Worm (Caenorhabditis elegans): ENCODE results near the gene ceh-82.

ceh-82 gene

DNA sequence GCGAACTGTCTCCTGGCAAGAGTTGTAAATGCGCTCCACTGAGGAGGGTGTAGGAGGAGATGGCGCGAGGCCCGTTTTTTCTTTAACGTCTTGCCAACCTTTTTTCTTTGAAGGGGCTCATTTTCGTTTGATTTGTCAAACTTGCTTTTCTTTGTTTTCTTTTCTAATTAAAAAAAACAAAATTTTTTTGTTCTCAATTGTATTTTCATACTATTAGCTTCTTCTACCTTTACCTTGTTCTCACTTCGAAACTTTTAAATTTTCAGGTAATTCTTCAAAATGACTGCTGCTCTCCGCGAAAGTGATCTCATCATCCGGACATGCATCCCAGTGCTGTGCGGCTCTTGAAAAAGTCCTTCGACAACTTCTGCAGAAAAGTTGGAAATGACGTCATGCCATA is 22.1 kb upstream of the ceh-82 start, which contains the start of gene fbxa-184:
fbxa-184 (plus strand) TSS at position 301 of the 400 bp plus-strand sequence.
- TF ChIP-seq hpl-2 (GFP tag; optimal IDR thresholded peaks at IDR 0.05), result no peak
- no peak for TF ChIP-seq mep-1 (tag; optimal IDR thresholded peaks at IDR 0.05)
- no peak for TF ChIP-seq ceh-90 (tag; optimal IDR thresholded peaks at IDR 0.05)
- no peak for TF ChIP-seq zip-4 (GFP tag; optimal IDR thresholded peaks at IDR 0.05)
- no peak for TF ChIP-seq lsy-2 (tag; optimal IDR thresholded peaks at IDR 0.05)
- TF ChIP-seq nhr-19 (GFP tag; conservative IDR thresholded peaks at IDR 0.05), result no peak
- TF ChIP-seq lir-3 (tag; optimal IDR thresholded peaks at IDR 0.05; ENCODE audit: poor library complexity), result no peak
- no peak for TF ChIP-seq C04F5.9 (tag; optimal IDR thresholded peaks at IDR 0.05)
- no peak for TF ChIP-seq fos-1 (tag; optimal IDR thresholded peaks at IDR 0.05)
- TF ChIP-seq blmp-1 (tag; optimal IDR thresholded peaks at IDR 0.05), result no peak
- no peak for TF ChIP-seq mdl-1 (tag; optimal IDR thresholded peaks at IDR 0.05)
- no peak for TF ChIP-seq efl-1 (optimal IDR thresholded peaks at IDR 0.05)
- no peak for TF ChIP-seq efl-1 (GFP tag; optimal IDR thresholded peaks at IDR 0.05 in 1 of 2)

DNA sequence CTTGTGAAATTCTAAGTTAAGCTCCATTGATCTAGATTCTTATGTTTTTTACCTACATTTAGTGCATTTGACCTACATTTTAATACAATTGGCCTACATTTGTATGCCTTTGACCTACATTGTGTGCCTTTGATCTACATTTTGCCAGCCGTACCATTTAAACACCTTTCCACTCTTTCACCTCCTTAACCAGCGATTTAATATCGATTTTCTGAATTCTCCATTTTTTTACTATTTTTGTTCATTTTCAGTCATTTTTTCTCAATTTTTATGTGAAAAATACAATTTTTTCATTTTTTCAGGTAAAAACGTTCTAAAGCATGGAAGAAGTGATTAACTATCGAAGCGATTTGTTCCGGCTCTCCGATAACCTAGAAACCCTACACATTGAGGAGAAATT is 19.1 kb upstream of the ceh-82 start, which contains the start of gene btb-7:
btb-7 (plus strand) TSS at position 301 of the 400 bp plus-strand sequence.
- no peak for TF ChIP-seq dsc-1 (tag; optimal IDR thresholded peaks at IDR 0.05)
- TF ChIP-seq lin-14 (GFP tag; optimal IDR thresholded peaks at IDR 0.05), result no peak
- TF ChIP-seq blmp-1 (tag; optimal IDR thresholded peaks at IDR 0.05), result no peak
- no peak for TF ChIP-seq elt-3 (tag; optimal IDR thresholded peaks at IDR 0.05)
- no peak for TF ChIP-seq ets-5 (GFP tag; IDR thresholded peaks at IDR 0.05)
- no peak for TF ChIP-seq pqm-1 (tag; optimal IDR thresholded peaks at IDR 0.05)
- no peak for TF ChIP-seq efl-3 (GFP tag; optimal IDR thresholded peaks at IDR 0.05)
- TF ChIP-seq unc-86 (tag; optimal IDR thresholded peaks at IDR 0.05), result no peak
- TF ChIP-seq lin-39 (tag; optimal IDR thresholded peaks at IDR 0.05), result no peak

DNA sequence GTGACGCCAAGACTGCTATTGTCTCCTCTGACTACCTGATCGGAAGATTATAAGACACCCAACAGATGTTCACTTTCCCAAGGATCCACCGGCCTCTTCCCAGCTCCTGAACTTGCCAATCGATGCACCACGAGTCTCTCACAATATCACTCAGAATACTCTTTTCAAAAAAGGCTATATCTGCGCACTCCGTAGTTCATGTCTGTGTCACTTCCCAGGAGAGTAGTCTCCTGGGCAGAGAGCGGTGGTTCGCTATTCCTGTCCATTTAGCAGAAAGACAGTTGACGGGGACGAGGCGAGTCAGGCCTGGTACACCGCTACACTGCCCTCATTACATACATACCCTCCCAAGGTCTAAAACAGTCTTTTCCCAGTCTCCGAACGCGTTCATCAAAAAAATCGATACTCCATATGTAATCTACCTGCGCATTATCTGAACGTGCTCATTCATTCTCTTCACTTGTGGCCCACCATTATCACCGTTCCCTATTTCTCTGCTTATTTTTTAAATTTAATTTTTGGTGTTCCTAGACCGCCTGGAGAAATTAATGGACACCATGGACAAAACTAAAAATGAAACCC is 17.2 kb upstream of the ceh-82 start, which contains the start of gene btb-6:
btb-6 (plus strand) TSS at position 532 of the 582 bp plus-strand sequence.
- TF ChIP-seq unc-98 (GFP tag; IDR thresholded peaks at IDR 0.05) (no peak), ces-1 (GFP tag; optimal IDR thresholded peaks at IDR 0.05) (no peak), mdl-1 (tag; optimal IDR thresholded peaks at IDR 0.05) (no peak), lin-13 (GFP tag; optimal IDR thresholded peaks at IDR 0.05) (no peak), pag-3 (tag; optimal IDR thresholded peaks at IDR 0.05; ENCODE audit: borderline replicate concordance, insufficient read depth) (no peak), vab-15 (tag; optimal IDR thresholded peaks at IDR 0.05) (no peak), snpc-4 (tag; optimal IDR thresholded peaks at IDR 0.05) (no peak), pqm-1 (tag; optimal IDR thresholded peaks at IDR 0.05) (no peak), ceh-90 (tag; optimal IDR thresholded peaks at IDR 0.05) (no peak), lsy-2 (tag; optimal IDR thresholded peaks at IDR 0.05) (no peak), mef-2 (tag; optimal IDR thresholded peaks at IDR 0.05) (no peak), fkh-8 (tag; optimal IDR thresholded peaks at IDR 0.05) (no peak), nhr-76 (tag; optimal IDR thresholded peaks at IDR 0.05) (no peak), lin-15B (tag; optimal IDR thresholded peaks at IDR 0.05) (no peak), fkh-10 (GFP tag; optimal IDR thresholded peaks at IDR 0.05) (no peak), unc-30 (tag; optimal IDR thresholded peaks at IDR 0.05) (no peak)

DNA sequence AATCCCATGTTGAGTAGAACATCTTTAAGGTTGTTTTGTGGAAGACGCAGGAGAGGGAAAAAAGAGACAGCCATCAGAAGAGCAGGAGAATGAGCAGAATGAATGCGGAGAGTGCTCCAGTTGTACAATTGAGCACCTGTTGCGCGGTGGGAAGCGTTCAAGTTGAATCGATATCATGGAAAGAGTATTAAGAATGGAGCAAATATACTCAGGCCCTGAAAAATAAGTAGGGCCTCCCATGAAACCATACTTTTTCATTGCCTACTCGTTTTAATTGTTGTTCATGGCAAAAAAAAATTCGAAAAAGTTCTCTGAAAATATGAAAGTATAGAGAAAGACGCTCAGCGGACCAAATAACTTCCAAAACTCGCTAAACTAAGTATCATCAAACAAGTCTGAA is 12.9 kb upstream of the ceh-82 start, which contains the start of gene fbxb-48:
fbxb-48 (minus strand) TSS at position 101 of the 400 bp plus-strand sequence.
- no peak for TF ChIP-seq lin-15B (tag; optimal IDR thresholded peaks at IDR 0.05)
- TF ChIP-seq ceh-90 (tag; optimal IDR thresholded peaks at IDR 0.05), result no peak
- no peak for TF ChIP-seq nhr-85 (tag)
- no peak for TF ChIP-seq rnt-1 (tag; optimal IDR thresholded peaks at IDR 0.05)
- no peak for TF ChIP-seq fos-1 (tag; optimal IDR thresholded peaks at IDR 0.05)
- no peak for TF ChIP-seq ztf-11 (tag; optimal IDR thresholded peaks at IDR 0.05)
- TF ChIP-seq nhr-237 (tag; optimal IDR thresholded peaks at IDR 0.05), result no peak
- no peak for TF ChIP-seq unc-130 (tag; optimal IDR thresholded peaks at IDR 0.05)
- TF ChIP-seq mep-1 (tag; optimal IDR thresholded peaks at IDR 0.05), result no peak
- no peak for TF ChIP-seq unc-98 (GFP tag; IDR thresholded peaks at IDR 0.05)
- TF ChIP-seq efl-3 (GFP tag; optimal IDR thresholded peaks at IDR 0.05), result no peak
- TF ChIP-seq pag-3 (tag; optimal IDR thresholded peaks at IDR 0.05; ENCODE audit: borderline replicate concordance, insufficient read depth), result no peak

Measured in whole organism, L1 larva.